Worm (Caenorhabditis elegans) whole organism, L3 larva: ENCODE measurements around the gene R04D3.4.

Experiments
- ZK546.5 ChIP-seq: sonication (generic microtip); optimal IDR thresholded peaks from 2 replicates; lab custom pipeline; 2017; ENCODE audit warnings: missing biosample characterization, missing genetic modification characterization
- aly-2 ChIP-seq: fragments of 150-350 bp; optimal IDR thresholded peaks from 2 replicates; lab custom pipeline; 2014; ENCODE audit warnings: missing biosample characterization, missing genetic modification characterization
- lin-39 ChIP-seq: fragments of 150-350 bp; optimal IDR thresholded peaks from 2 replicates; lab custom pipeline; 2018; ENCODE audit warnings: missing biosample characterization, missing genetic modification reagents, missing genetic modification characterization
- nhr-237 ChIP-seq: fragments of 150-350 bp; optimal IDR thresholded peaks from 2 replicates; lab custom pipeline; 2014; ENCODE audit warnings: missing biosample characterization, missing genetic modification characterization
- nhr-43 ChIP-seq: sonication (generic microtip); optimal IDR thresholded peaks from 2 replicates; lab custom pipeline; 2016; ENCODE audit warnings: mild to moderate bottlenecking, missing genetic modification characterization, missing compliant biosample characterization; ENCODE audit not compliant: poor library complexity, severe bottlenecking
- nhr-67 ChIP-seq: fragments of 150-350 bp; optimal IDR thresholded peaks from 2 replicates; lab custom pipeline; 2014; ENCODE audit warnings: missing biosample characterization, missing genetic modification characterization
- nhr-76 ChIP-seq: fragments of 150-350 bp; sonication (generic microtip); optimal IDR thresholded peaks from 5 replicates; lab custom pipeline; 2014; ENCODE audit warnings: missing biosample characterization, missing genetic modification characterization
- unc-62 ChIP-seq: fragments of 150-350 bp; sonication (generic microtip); optimal IDR thresholded peaks from 4 replicates; lab custom pipeline; 2014; ENCODE audit warnings: missing biosample characterization, missing genetic modification reagents, missing genetic modification characterization

DNA sequence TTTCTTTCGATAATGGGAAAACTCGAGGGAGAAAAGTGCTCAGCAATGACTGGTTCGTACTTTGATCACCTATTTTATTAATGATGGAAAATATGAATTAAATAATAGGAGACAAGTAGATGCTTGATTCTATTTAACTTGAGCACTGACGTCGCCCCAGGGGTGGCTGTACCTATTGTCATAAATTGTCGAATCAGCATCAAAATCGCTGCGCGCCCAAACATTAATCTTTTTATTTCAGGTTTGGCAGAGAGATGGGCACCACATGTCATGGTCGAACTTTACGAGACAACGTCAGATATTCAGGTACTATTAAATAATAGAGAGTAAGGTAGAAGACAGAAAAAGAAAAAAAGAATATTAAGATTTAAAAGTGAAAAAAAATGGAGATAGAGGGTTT is 35.7 kb upstream of the R04D3.4 start:
- no peak for TF ChIP-seq nhr-43 (tag; lab: Kevin White, UChicago)
- TF ChIP-seq lin-39, result no peak
- TF ChIP-seq nhr-76, result no peak
- no peak for TF ChIP-seq unc-62
- no peak for TF ChIP-seq ZK546.5 (tag; lab: Kevin White, UChicago)
- no peak for TF ChIP-seq nhr-67 (tag; lab: Kevin White, UChicago)
- TF ChIP-seq aly-2 (tag; lab: Kevin White, UChicago), result no peak
- no peak for TF ChIP-seq nhr-237 (tag; lab: Kevin White, UChicago)
